Worm (Caenorhabditis elegans) whole organism, L3 larva: ENCODE measurements around the gene epic-2.

ENCODE experiments used
- nhr-28 ChIP-seq: fragments of 150-350 bp; optimal IDR thresholded peaks from 2 replicates; lab custom pipeline; 2014; ENCODE audit warnings: missing biosample characterization, missing genetic modification characterization
- zag-1 ChIP-seq: fragments of 150-350 bp; optimal IDR thresholded peaks from 2 replicates; lab custom pipeline; 2014; ENCODE audit warnings: missing biosample characterization, missing genetic modification characterization

ce11 chrIV:1738892-1739291 is 18.3 kb downstream of the epic-2 start:
- TF ChIP-seq zag-1 (tag; lab: Kevin White, UChicago): no peak
- TF ChIP-seq nhr-28: no peak
